Worm (Caenorhabditis elegans) whole organism, young adult: ENCODE data around the gene col-104.
"Not testable (repeated sequence)": the region's sequence is repeated elsewhere in the genome, so short reads cannot be mapped to it uniquely, and the experiment has no call there.

Experiments
- C06A6.2 ChIP-seq: fragments of 200-800 bp; sonication (Bioruptor generic); conservative IDR thresholded peaks from 2 replicates; pipeline ENCODE4 v1.3.6; 2022; ENCODE audit warnings: missing genetic modification characterization, missing compliant biosample characterization
- F10E7.11 ChIP-seq: sonication (generic microtip); optimal IDR thresholded peaks from 2 replicates; lab custom pipeline; 2017; ENCODE audit warnings: mild to moderate bottlenecking, missing genetic modification characterization, moderate library complexity, missing compliant biosample characterization
- Y56A3A.18 ChIP-seq: fragments of 200-800 bp; sonication (Bioruptor generic); IDR thresholded peaks from 2 replicates; pipeline ENCODE4 v1.3.6; 2022; ENCODE audit warnings: missing genetic modification reagents, missing genetic modification characterization, missing compliant biosample characterization
- akir-1 ChIP-seq: fragments of 200-800 bp; sonication (Bioruptor generic); optimal IDR thresholded peaks from 2 replicates; lab custom pipeline; 2018; ENCODE audit warnings: mild to moderate bottlenecking, missing genetic modification characterization, moderate library complexity, missing compliant biosample characterization
- ama-1 ChIP-seq, 3 experiments: fragments of 150-350 bp in 1 of 3; sonication (generic microtip) in 2 of 3; optimal IDR thresholded peaks; 2 replicates each; lab custom pipeline; 2014 to 2018; ENCODE audit warnings: missing biosample characterization in 2 of 3, missing genetic modification characterization in 2 of 3, missing genetic modification reagents in 2 of 3
- athp-1 ChIP-seq: sonication (generic microtip); optimal IDR thresholded peaks from 2 replicates; lab custom pipeline; 2017; ENCODE audit warnings: mild to moderate bottlenecking, missing genetic modification characterization, missing compliant biosample characterization
- ceh-100 ChIP-seq: fragments of 200-800 bp; sonication (Bioruptor generic); IDR thresholded peaks from 2 replicates; pipeline ENCODE4 v1.3.6; 2022; ENCODE audit warnings: missing genetic modification reagents, missing genetic modification characterization, missing compliant biosample characterization
- efl-1 ChIP-seq: fragments of 150-350 bp; optimal IDR thresholded peaks from 2 replicates; lab custom pipeline; 2014; ENCODE audit warnings: missing biosample characterization, missing genetic modification reagents, missing genetic modification characterization
- madf-6 ChIP-seq: fragments of 200-800 bp; sonication (Bioruptor generic); IDR thresholded peaks from 2 replicates; pipeline ENCODE4 v1.3.6; 2022; ENCODE audit warnings: missing genetic modification reagents, missing genetic modification characterization, missing compliant biosample characterization
- sea-2 ChIP-seq: fragments of 200-800 bp; sonication (Bioruptor generic); IDR thresholded peaks from 2 replicates; pipeline ENCODE4 v1.3.6; 2022; ENCODE audit warnings: missing genetic modification characterization, missing compliant biosample characterization
- snpc-4 ChIP-seq, 5 experiments: fragments of 150-350 bp in 1 of 5; sonication (generic microtip) in 4 of 5; optimal IDR thresholded peaks; 2 replicates each; lab custom pipeline; 2014 to 2018; ENCODE audit warnings: missing genetic modification characterization in 5 of 5, missing biosample characterization in 3 of 5, antibody characterized with exemption in 2 of 5, mild to moderate bottlenecking in 2 of 5, missing compliant biosample characterization in 2 of 5, missing genotype in 2 of 5, moderate library complexity in 2 of 5, missing genetic modification reagents in 1 of 5
- tlf-1 ChIP-seq: fragments of 200-800 bp; sonication (Bioruptor generic); optimal IDR thresholded peaks from 2 replicates; lab custom pipeline; 2018; ENCODE audit warnings: mild to moderate bottlenecking, missing genetic modification characterization, missing compliant biosample characterization
- unc-130 ChIP-seq: sonication (generic microtip); optimal IDR thresholded peaks from 2 replicates; lab custom pipeline; 2016; ENCODE audit warnings: missing genetic modification reagents, missing genetic modification characterization, missing compliant biosample characterization
- unc-62 ChIP-seq: fragments of 150-350 bp; optimal IDR thresholded peaks from 2 replicates; lab custom pipeline; 2014; ENCODE audit warnings: missing biosample characterization, missing genetic modification reagents, missing genetic modification characterization

- not testable (repeated sequence) for TF ChIP-seq tlf-1 (GFP tag; lab: Kevin White, UChicago); snpc-4 (GFP tag; optimal IDR thresholded peaks at IDR 0.05; lab: Kevin White, UChicago); snpc-4 (tag; optimal IDR thresholded peaks at IDR 0.05; lab: Kevin White, UChicago); ama-1 (optimal IDR thresholded peaks at IDR 0.05; lab: Kevin White, UChicago); ama-1 (GFP tag; optimal IDR thresholded peaks at IDR 0.05; lab: Kevin White, UChicago); Y56A3A.18; sea-2 (GFP tag; lab: Robert Waterston, UW); madf-6 (GFP tag; lab: Robert Waterston, UW); unc-62; akir-1 (GFP tag; lab: Kevin White, UChicago); athp-1 (tag; lab: Kevin White, UChicago); efl-1 (GFP tag; lab: Kevin White, UChicago); F10E7.11; C06A6.2 (GFP tag; lab: Robert Waterston, UW); unc-130 (GFP tag; lab: Kevin White, UChicago); ceh-100 (GFP tag; lab: Robert Waterston, UW)
Observed at ce11 chrIV:1343379-1343778, 11.7 kb downstream of the col-104 start, which contains the start of gene F58F6.5.
